Fruit fly (Drosophila melanogaster) whole organism, embryonic: ENCODE data around the gene CG10280.

ENCODE experiments used
- BEAF-32 ChIP-seq: fragments of 200-800 bp; sonication (Bioruptor generic); optimal IDR thresholded peaks from 3 replicates; lab custom pipeline; 2017; ENCODE audit warnings: missing biosample characterization, missing genetic modification characterization, mild to moderate bottlenecking, moderate library complexity, missing genetic modification reagents
- CG10209 ChIP-seq: fragments of 200-800 bp; sonication (Bioruptor generic); optimal IDR thresholded peaks from 3 replicates; lab custom pipeline; 2017; ENCODE audit warnings: missing biosample characterization, mild to moderate bottlenecking, missing genetic modification characterization, missing genetic modification reagents
- CG10654 ChIP-seq: fragments of 200-800 bp; sonication (Bioruptor generic); optimal IDR thresholded peaks from 2 replicates; lab custom pipeline; 2016; ENCODE audit warnings: missing biosample characterization, missing genetic modification characterization
- CG11723 ChIP-seq: fragments of 200-800 bp; sonication (Bioruptor generic); optimal IDR thresholded peaks from 2 replicates; lab custom pipeline; 2017; ENCODE audit warnings: missing biosample characterization, mild to moderate bottlenecking, missing genetic modification characterization
- CG14050 ChIP-seq: fragments of 200-800 bp; sonication (Bioruptor generic); IDR thresholded peaks from 3 replicates; pipeline ENCODE4 v1.3.6; 2022; ENCODE audit warnings: missing biosample characterization, missing genetic modification characterization
- CG14965 ChIP-seq: fragments of 200-800 bp; sonication (Bioruptor generic); optimal IDR thresholded peaks from 2 replicates; lab custom pipeline; 2016; ENCODE audit warnings: missing biosample characterization, missing genetic modification characterization, borderline replicate concordance
- CG1529 ChIP-seq: fragments of 200-800 bp; sonication (Bioruptor generic); optimal IDR thresholded peaks from 3 replicates; lab custom pipeline; 2018; ENCODE audit warnings: missing biosample characterization, missing genetic modification characterization
- CG16813 ChIP-seq: fragments of 200-800 bp; sonication (Bioruptor generic); IDR thresholded peaks from 3 replicates; pipeline ENCODE4 v1.3.6; 2022; ENCODE audit warnings: missing biosample characterization, missing genetic modification characterization; ENCODE audit not compliant: partially characterized antibody
- CG18262 ChIP-seq: fragments of 200-800 bp; optimal IDR thresholded peaks from 3 replicates; lab custom pipeline; 2019; ENCODE audit warnings: missing biosample characterization, mild to moderate bottlenecking, missing genetic modification characterization, moderate library complexity
- CG18619 ChIP-seq: fragments of 200-800 bp; sonication (Bioruptor generic); optimal IDR thresholded peaks from 3 replicates; lab custom pipeline; 2017; ENCODE audit warnings: missing biosample characterization, mild to moderate bottlenecking, missing genetic modification characterization
- CG30020 ChIP-seq: fragments of 200-800 bp; optimal IDR thresholded peaks from 2 replicates; lab custom pipeline; 2019; ENCODE audit warnings: missing biosample characterization, mild to moderate bottlenecking, missing genetic modification characterization, moderate library complexity
- CG3163 ChIP-seq: fragments of 200-800 bp; sonication (Bioruptor generic); optimal IDR thresholded peaks from 3 replicates; lab custom pipeline; 2016; ENCODE audit warnings: missing biosample characterization, missing genetic modification characterization
- CG32767 ChIP-seq: fragments of 200-800 bp; sonication (Bioruptor generic); IDR thresholded peaks from 2 replicates; pipeline ENCODE4 v1.3.6; 2022; ENCODE audit warnings: missing biosample characterization, missing genetic modification characterization
- CG3281 ChIP-seq: fragments of 200-800 bp; sonication (Bioruptor generic); optimal IDR thresholded peaks from 3 replicates; lab custom pipeline; 2017; ENCODE audit warnings: missing biosample characterization, mild to moderate bottlenecking, missing genetic modification characterization
- CG34376 ChIP-seq: fragments of 200-800 bp; sonication (Bioruptor generic); optimal IDR thresholded peaks from 2 replicates; lab custom pipeline; 2018; ENCODE audit warnings: missing biosample characterization, mild to moderate bottlenecking, missing genetic modification characterization
- CG3838 ChIP-seq: fragments of 200-800 bp; sonication (Bioruptor generic); optimal IDR thresholded peaks from 3 replicates; lab custom pipeline; 2016; ENCODE audit warnings: missing biosample characterization, missing genetic modification characterization
- CG3847 ChIP-seq: fragments of 200-800 bp; sonication (Bioruptor generic); IDR thresholded peaks from 2 replicates; pipeline ENCODE4 v1.3.6; 2022; ENCODE audit warnings: missing biosample characterization, missing genetic modification characterization
- CG4617 ChIP-seq: fragments of 200-800 bp; sonication (Bioruptor generic); optimal IDR thresholded peaks from 3 replicates; lab custom pipeline; 2016; ENCODE audit warnings: missing biosample characterization, missing genetic modification characterization, borderline replicate concordance
- CG6765 ChIP-seq: fragments of 200-800 bp; sonication (Bioruptor generic); optimal IDR thresholded peaks from 3 replicates; lab custom pipeline; 2017; ENCODE audit warnings: missing biosample characterization, mild to moderate bottlenecking, missing genetic modification characterization
- CG9437 ChIP-seq: fragments of 200-800 bp; sonication (Bioruptor generic); optimal IDR thresholded peaks from 2 replicates; lab custom pipeline; 2018; ENCODE audit warnings: missing biosample characterization, mild to moderate bottlenecking, missing genetic modification characterization
- CoRest ChIP-seq: fragments of 200-800 bp; sonication (Bioruptor generic); optimal IDR thresholded peaks from 3 replicates; lab custom pipeline; 2018; ENCODE audit warnings: missing biosample characterization, mild to moderate bottlenecking, missing genetic modification characterization, moderate library complexity
- D19B ChIP-seq: fragments of 200-800 bp; sonication (Bioruptor generic); optimal IDR thresholded peaks from 2 replicates; lab custom pipeline; 2017; ENCODE audit warnings: missing biosample characterization, mild to moderate bottlenecking, missing genetic modification characterization
- Dp ChIP-seq: fragments of 200-800 bp; sonication (Bioruptor generic); optimal IDR thresholded peaks from 2 replicates; lab custom pipeline; 2018; ENCODE audit warnings: missing biosample characterization, mild to moderate bottlenecking, missing genetic modification characterization, moderate library complexity
- Drgx ChIP-seq: fragments of 200-800 bp; sonication (Bioruptor generic); IDR thresholded peaks from 2 replicates; pipeline ENCODE4 v1.3.6; 2022; ENCODE audit warnings: missing biosample characterization, missing genetic modification characterization
- ERR ChIP-seq: fragments of 200-800 bp; sonication (Bioruptor generic); optimal IDR thresholded peaks from 2 replicates; lab custom pipeline; 2016; ENCODE audit warnings: missing biosample characterization, missing genetic modification characterization
- Ets97D ChIP-seq: fragments of 200-800 bp; sonication (Bioruptor generic); optimal IDR thresholded peaks from 3 replicates; lab custom pipeline; 2016; ENCODE audit warnings: missing biosample characterization, missing genetic modification characterization
- Fer1 ChIP-seq: fragments of 200-800 bp; sonication (Bioruptor generic); optimal IDR thresholded peaks from 2 replicates; lab custom pipeline; 2017; ENCODE audit warnings: missing biosample characterization, mild to moderate bottlenecking, missing genetic modification characterization
- Hand ChIP-seq: fragments of 200-800 bp; sonication (Bioruptor generic); optimal IDR thresholded peaks from 2 replicates; lab custom pipeline; 2017; ENCODE audit warnings: mild to moderate bottlenecking, missing biosample characterization, missing genetic modification reagents, missing genetic modification characterization
- HmgD ChIP-seq: fragments of 200-800 bp; sonication (Bioruptor generic); optimal IDR thresholded peaks from 3 replicates; lab custom pipeline; 2016; ENCODE audit warnings: missing biosample characterization, missing genetic modification characterization
- Oli ChIP-seq: fragments of 200-800 bp; sonication (Bioruptor generic); optimal IDR thresholded peaks from 2 replicates; lab custom pipeline; 2018; ENCODE audit warnings: missing biosample characterization, mild to moderate bottlenecking, missing genetic modification characterization, moderate library complexity
- Sox100B ChIP-seq: fragments of 200-800 bp; sonication (Bioruptor generic); optimal IDR thresholded peaks from 3 replicates; lab custom pipeline; 2018; ENCODE audit warnings: missing biosample characterization, mild to moderate bottlenecking, missing genetic modification characterization
- Xbp1 ChIP-seq: fragments of 200-800 bp; sonication (Bioruptor generic); optimal IDR thresholded peaks from 3 replicates; lab custom pipeline; 2016; ENCODE audit warnings: missing biosample characterization, mild to moderate bottlenecking, missing genetic modification characterization
- ab ChIP-seq: fragments of 200-800 bp; sonication (Bioruptor generic); optimal IDR thresholded peaks from 2 replicates; lab custom pipeline; 2016; ENCODE audit warnings: missing biosample characterization, missing genetic modification characterization
- ash1 ChIP-seq: fragments of 200-800 bp; sonication (Bioruptor generic); optimal IDR thresholded peaks from 2 replicates; lab custom pipeline; 2018; ENCODE audit warnings: missing biosample characterization, mild to moderate bottlenecking, missing genetic modification characterization
- bcd ChIP-seq: fragments of 200-800 bp; sonication (Bioruptor generic); optimal IDR thresholded peaks from 2 replicates; lab custom pipeline; 2017; ENCODE audit warnings: missing biosample characterization, mild to moderate bottlenecking, missing genetic modification characterization
- bsh ChIP-seq, 2 experiments: fragments of 200-800 bp; sonication (Bioruptor generic); optimal IDR thresholded peaks; 2 replicates each; lab custom pipeline; 2017 to 2018; ENCODE audit warnings: mild to moderate bottlenecking in 2 of 2, missing biosample characterization in 2 of 2, missing genetic modification characterization in 2 of 2, moderate library complexity in 1 of 2
- chm ChIP-seq: fragments of 200-800 bp; sonication (Bioruptor generic); IDR thresholded peaks from 2 replicates; pipeline ENCODE4 v1.3.6; 2022; ENCODE audit warnings: missing biosample characterization, missing genetic modification characterization
- disco-r ChIP-seq: fragments of 200-800 bp; sonication (Bioruptor generic); optimal IDR thresholded peaks from 2 replicates; lab custom pipeline; 2016; ENCODE audit warnings: missing biosample characterization, missing genetic modification characterization
- eyg ChIP-seq: fragments of 200-800 bp; sonication (Bioruptor generic); optimal IDR thresholded peaks from 3 replicates; lab custom pipeline; 2016; ENCODE audit warnings: missing biosample characterization, missing genetic modification characterization
- gce ChIP-seq: fragments of 200-800 bp; sonication (Bioruptor generic); IDR thresholded peaks from 3 replicates; pipeline ENCODE4 v1.3.6; 2022; ENCODE audit warnings: missing biosample characterization, missing genetic modification characterization
- gro ChIP-seq: fragments of 200-800 bp; sonication (Bioruptor generic); optimal IDR thresholded peaks from 2 replicates; lab custom pipeline; 2016; ENCODE audit warnings: missing biosample characterization, missing genetic modification characterization
- phol ChIP-seq: fragments of 200-800 bp; sonication (Bioruptor generic); optimal IDR thresholded peaks from 3 replicates; lab custom pipeline; 2018; ENCODE audit warnings: missing biosample characterization, mild to moderate bottlenecking, missing genetic modification characterization, moderate library complexity
- pros ChIP-seq: fragments of 200-800 bp; sonication (Bioruptor generic); optimal IDR thresholded peaks from 3 replicates; lab custom pipeline; 2019; ENCODE audit warnings: missing biosample characterization, mild to moderate bottlenecking, missing genetic modification characterization, moderate library complexity
- psq ChIP-seq: fragments of 200-800 bp; sonication (Bioruptor generic); optimal IDR thresholded peaks from 2 replicates; lab custom pipeline; 2017; ENCODE audit warnings: missing biosample characterization, missing genetic modification characterization
- schlank ChIP-seq: fragments of 200-800 bp; sonication (Bioruptor generic); optimal IDR thresholded peaks from 2 replicates; lab custom pipeline; 2018; ENCODE audit warnings: missing biosample characterization, mild to moderate bottlenecking, missing genetic modification characterization
- seq ChIP-seq: fragments of 200-800 bp; sonication (Bioruptor generic); IDR thresholded peaks from 2 replicates; pipeline ENCODE4 v1.3.6; 2022; ENCODE audit warnings: missing biosample characterization, missing genetic modification characterization
- sima ChIP-seq: fragments of 200-800 bp; sonication (Bioruptor generic); optimal IDR thresholded peaks from 2 replicates; lab custom pipeline; 2016; ENCODE audit warnings: missing biosample characterization, missing genetic modification characterization
- sisA ChIP-seq: fragments of 200-800 bp; sonication (Bioruptor generic); IDR thresholded peaks from 2 replicates; pipeline ENCODE4 v1.3.6; 2022; ENCODE audit warnings: missing biosample characterization, missing genetic modification characterization
- zen ChIP-seq: fragments of 200-800 bp; sonication (Bioruptor generic); optimal IDR thresholded peaks from 3 replicates; lab custom pipeline; 2018; ENCODE audit warnings: missing biosample characterization, mild to moderate bottlenecking, missing genetic modification characterization, moderate library complexity

CG10280 gene

dm6 chr3R:6008202-6009062 is 3.3 kb downstream of the CG10280 start, which contains the start of gene Rm62 (continued):
- TF ChIP-seq CG32767 (peak; percentile 94), ab (no peak), CG14965 (GFP tag; lab: Kevin White, UChicago) (no peak), Sox100B (GFP tag; lab: Kevin White, UChicago) (no peak), CG9437 (GFP tag; lab: Kevin White, UChicago) (no peak), bsh (GFP tag; optimal IDR thresholded peaks at IDR 0.05; lab: Kevin White, UChicago) (peak; percentile 2 to 12), CG18619 (GFP tag; lab: Kevin White, UChicago) (peak; percentile 0), CG3838 (no peak), disco-r (GFP tag; lab: Kevin White, UChicago) (no peak), CG3281 (peak; percentile 55), CG30020 (tag; lab: Kevin White, UChicago) (no peak), ash1 (GFP tag; lab: Kevin White, UChicago) (no peak), CG10209 (no peak), bcd (GFP tag; lab: Kevin White, UChicago) (peak; percentile 12), Oli (tag; lab: Kevin White, UChicago) (no peak), CG4617 (GFP tag; lab: Kevin White, UChicago) (peak; percentile 13), BEAF-32 (GFP tag; lab: Kevin White, UChicago) (peak; percentile 67), CG16813 (peak; percentile 37; the same call in 2 of the 3 replicates), Hand (GFP tag; lab: Kevin White, UChicago) (peak; percentile 11), CG10654 (no peak), eyg (GFP tag; lab: Kevin White, UChicago) (no peak), Xbp1 (GFP tag; lab: Kevin White, UChicago) (no peak), CG6765 (GFP tag; lab: Kevin White, UChicago) (no peak), gce (GFP tag; lab: Robert Waterston, UW) (no peak), CG1529 (GFP tag; lab: Kevin White, UChicago) (no peak), CoRest (tag; lab: Kevin White, UChicago) (no peak), Drgx (GFP tag; lab: Robert Waterston, UW) (peak; percentile 26; the same call in 1 of the 2 replicates), Ets97D (GFP tag; lab: Kevin White, UChicago) (no peak), CG3847 (GFP tag; lab: Robert Waterston, UW) (0 out of 2 replicates have a peak, but pooled peaks have one; percentile 43), gro (GFP tag; lab: Kevin White, UChicago) (no peak), sima (no peak), D19B (GFP tag; lab: Kevin White, UChicago) (no peak), seq (GFP tag; lab: Robert Waterston, UW) (no peak), phol (tag; lab: Kevin White, UChicago) (peak; percentile 92), pros (GFP tag; lab: Kevin White, UChicago) (no peak), HmgD (GFP tag; lab: Kevin White, UChicago) (no peak), Dp (peak; percentile 70), ERR (GFP tag; lab: Kevin White, UChicago) (no peak), CG34376 (GFP tag; lab: Kevin White, UChicago) (peak; percentile 56), CG18262 (peak; percentile 20), sisA (GFP tag; lab: Robert Waterston, UW) (no peak), Fer1 (GFP tag; lab: Kevin White, UChicago) (peak; percentile 44), CG14050 (GFP tag; lab: Robert Waterston, UW) (no peak), zen (tag; lab: Kevin White, UChicago) (no peak), chm (GFP tag; lab: Robert Waterston, UW) (peak; percentile 83), schlank (tag; lab: Kevin White, UChicago) (no peak), CG11723 (GFP tag; lab: Kevin White, UChicago) (no peak), psq (GFP tag; lab: Kevin White, UChicago) (no peak), CG3163 (GFP tag; lab: Kevin White, UChicago) (no peak)
